Fruit fly (Drosophila melanogaster) whole organism, prepupa: ENCODE measurements around the gene Pcif1.

Source experiments
- Eip75B ChIP-seq: fragments of 200-800 bp; sonication (Bioruptor generic); optimal IDR thresholded peaks from 3 replicates; lab custom pipeline; 2016; ENCODE audit warnings: missing biosample characterization, missing genetic modification characterization
- eg ChIP-seq: fragments of 200-800 bp; sonication (Bioruptor generic); IDR thresholded peaks from 3 replicates; pipeline ENCODE4 v1.3.6; 2022; ENCODE audit warnings: missing biosample characterization, missing genetic modification characterization

DNA sequence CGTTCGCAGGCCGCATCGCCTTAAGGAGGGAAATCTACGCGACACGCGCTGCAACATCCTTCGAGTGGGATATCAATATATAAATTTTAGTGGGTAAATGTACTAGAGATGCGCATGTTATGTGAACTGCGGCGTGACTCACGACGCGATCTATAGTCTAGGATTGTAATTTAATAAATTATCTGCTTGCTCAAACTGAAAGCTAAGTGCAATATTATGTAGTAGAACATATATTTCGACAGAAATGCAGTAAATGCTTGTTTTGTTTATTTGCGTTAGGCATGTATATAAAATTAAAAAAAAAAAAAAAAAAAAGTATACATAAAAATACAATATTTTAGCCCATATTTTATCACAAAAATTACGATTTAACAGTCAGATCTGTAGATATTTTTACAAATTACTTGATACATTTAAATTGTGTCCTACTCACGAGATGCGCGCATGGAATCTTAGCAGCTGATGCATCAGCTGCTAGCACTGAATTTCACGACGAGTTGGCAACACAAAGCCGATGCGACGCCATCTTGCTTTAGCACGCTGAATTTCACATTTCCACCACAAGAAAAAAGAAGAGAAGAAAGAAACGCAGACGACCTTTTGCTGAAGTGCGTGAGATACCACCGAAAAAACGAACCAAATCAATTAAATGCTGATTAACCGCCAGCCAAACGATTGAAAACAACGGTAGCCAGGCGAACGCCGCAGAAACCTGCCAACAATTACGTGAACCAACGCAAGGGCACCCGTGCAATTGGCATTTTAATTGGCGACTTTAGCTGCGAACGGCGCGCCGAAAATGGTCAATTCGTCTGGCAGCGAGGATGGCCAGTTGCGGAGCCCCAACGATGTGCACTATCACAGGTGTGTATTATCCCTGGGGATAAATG lies 14.8 kb downstream of the Pcif1 start, which contains the start of the genes CG4042 and Pitslre:
- TF ChIP-seq eg (GFP tag; lab: Robert Waterston, UW) (peak; percentile 36; the same call in 1 of the 3 replicates), Eip75B (GFP tag; lab: Kevin White, UChicago) (peak; percentile 48)
